Worm (Caenorhabditis elegans) whole organism, late embryonic: ENCODE results near the gene C54C6.4.

Experiments used
- C38D4.7 ChIP-seq: fragments of 200-800 bp; sonication (Bioruptor generic); optimal IDR thresholded peaks from 2 replicates; lab custom pipeline; 2018; ENCODE audit warnings: mild to moderate bottlenecking, missing genetic modification characterization, moderate library complexity, missing compliant biosample characterization
- K09A11.1 ChIP-seq: sonication (generic microtip); optimal IDR thresholded peaks from 2 replicates; lab custom pipeline; 2017; ENCODE audit warnings: antibody characterized with exemption, mild to moderate bottlenecking, missing genetic modification characterization, missing compliant biosample characterization; ENCODE audit not compliant: insufficient read depth
- ama-1 ChIP-seq: fragments of 150-350 bp; optimal IDR thresholded peaks from 2 replicates; lab custom pipeline; 2014
- ceh-14 ChIP-seq: sonication (generic microtip); optimal IDR thresholded peaks from 2 replicates; lab custom pipeline; 2016; ENCODE audit warnings: missing genotype, missing genetic modification characterization, missing compliant biosample characterization
- ceh-18 ChIP-seq: sonication (generic microtip); optimal IDR thresholded peaks from 2 replicates; lab custom pipeline; 2016; ENCODE audit warnings: missing genetic modification characterization, missing compliant biosample characterization
- ceh-24 ChIP-seq: sonication (generic microtip); optimal IDR thresholded peaks from 2 replicates; lab custom pipeline; 2016; ENCODE audit warnings: mild to moderate bottlenecking, missing genetic modification characterization, missing compliant biosample characterization
- ceh-31 ChIP-seq: sonication (generic microtip); optimal IDR thresholded peaks from 2 replicates; lab custom pipeline; 2016; ENCODE audit warnings: missing genetic modification characterization, missing compliant biosample characterization
- ceh-48 ChIP-seq: sonication (generic microtip); optimal IDR thresholded peaks from 2 replicates; lab custom pipeline; 2016; ENCODE audit warnings: missing genetic modification characterization, inconsistent platforms, missing compliant biosample characterization
- ceh-6 ChIP-seq: fragments of 200-800 bp; sonication (Bioruptor generic); optimal IDR thresholded peaks from 2 replicates; lab custom pipeline; 2018; ENCODE audit warnings: mild to moderate bottlenecking, missing genetic modification characterization, missing compliant biosample characterization
- ceh-9 ChIP-seq: sonication (generic microtip); optimal IDR thresholded peaks from 2 replicates; lab custom pipeline; 2016; ENCODE audit warnings: mild to moderate bottlenecking, missing genetic modification characterization, inconsistent platforms, missing compliant biosample characterization
- che-1 ChIP-seq: sonication (generic microtip); optimal IDR thresholded peaks from 2 replicates; lab custom pipeline; 2016; ENCODE audit warnings: mild to moderate bottlenecking, missing genetic modification characterization, missing compliant biosample characterization
- dmd-4 ChIP-seq: sonication (generic microtip); optimal IDR thresholded peaks from 2 replicates; lab custom pipeline; 2016; ENCODE audit warnings: borderline replicate concordance, missing genetic modification characterization, missing compliant biosample characterization
- dve-1 ChIP-seq: sonication (generic microtip); optimal IDR thresholded peaks from 2 replicates; lab custom pipeline; 2017; ENCODE audit warnings: antibody characterized with exemption, mild to moderate bottlenecking, missing genetic modification characterization, missing compliant biosample characterization
- elt-2 ChIP-seq: sonication (generic microtip); optimal IDR thresholded peaks from 2 replicates; lab custom pipeline; 2016; ENCODE audit warnings: missing genetic modification reagents, missing genetic modification characterization, missing compliant biosample characterization
- fax-1 ChIP-seq: sonication (generic microtip); optimal IDR thresholded peaks from 2 replicates; lab custom pipeline; 2016; ENCODE audit warnings: missing genotype, missing genetic modification characterization, missing compliant biosample characterization
- fkh-6 ChIP-seq: sonication (generic microtip); optimal IDR thresholded peaks from 2 replicates; lab custom pipeline; 2016; ENCODE audit warnings: missing genetic modification characterization, missing compliant biosample characterization
- gmeb-2 ChIP-seq: sonication (generic microtip); optimal IDR thresholded peaks from 2 replicates; lab custom pipeline; 2016; ENCODE audit warnings: missing genetic modification characterization, inconsistent platforms, missing compliant biosample characterization
- hlh-13 ChIP-seq: fragments of 200-800 bp; sonication (Bioruptor generic); optimal IDR thresholded peaks from 2 replicates; lab custom pipeline; 2018; ENCODE audit warnings: mild to moderate bottlenecking, missing genetic modification characterization, missing compliant biosample characterization
- hlh-30 ChIP-seq: sonication (generic microtip); optimal IDR thresholded peaks from 2 replicates; lab custom pipeline; 2017; ENCODE audit warnings: antibody characterized with exemption, missing genetic modification characterization, missing compliant biosample characterization; ENCODE audit not compliant: insufficient read depth
- hlh-6 ChIP-seq: sonication (generic microtip); optimal IDR thresholded peaks from 2 replicates; lab custom pipeline; 2016; ENCODE audit warnings: missing genotype, missing genetic modification characterization, missing compliant biosample characterization
- lin-11 ChIP-seq: fragments of 200-800 bp; sonication (Bioruptor generic); optimal IDR thresholded peaks from 2 replicates; lab custom pipeline; 2018; ENCODE audit warnings: mild to moderate bottlenecking, missing genetic modification characterization, missing compliant biosample characterization
- madf-2 ChIP-seq: sonication (generic microtip); optimal IDR thresholded peaks from 2 replicates; lab custom pipeline; 2017; ENCODE audit warnings: missing genetic modification characterization, missing compliant biosample characterization
- nhr-11 ChIP-seq: fragments of 150-350 bp; optimal IDR thresholded peaks from 2 replicates; lab custom pipeline; 2014; ENCODE audit warnings: missing biosample characterization, missing genetic modification characterization
- nhr-232 ChIP-seq: sonication (generic microtip); optimal IDR thresholded peaks from 2 replicates; lab custom pipeline; 2016; ENCODE audit warnings: missing genetic modification characterization, missing compliant biosample characterization
- npax-4 ChIP-seq: sonication (generic microtip); optimal IDR thresholded peaks from 2 replicates; lab custom pipeline; 2016; ENCODE audit warnings: missing genetic modification characterization, missing compliant biosample characterization
- pha-2 ChIP-seq: sonication (generic microtip); optimal IDR thresholded peaks from 2 replicates; lab custom pipeline; 2017; ENCODE audit warnings: mild to moderate bottlenecking, missing genetic modification characterization, missing compliant biosample characterization
- pqm-1 ChIP-seq: sonication (generic microtip); optimal IDR thresholded peaks from 2 replicates; lab custom pipeline; 2016; ENCODE audit warnings: missing genetic modification characterization, missing compliant biosample characterization
- sox-2 ChIP-seq: fragments of 200-800 bp; sonication (Bioruptor generic); IDR thresholded peaks from 2 replicates; pipeline ENCODE4 v1.3.6; 2022; ENCODE audit warnings: missing genetic modification reagents, missing genetic modification characterization, missing compliant biosample characterization
- sox-4 ChIP-seq: sonication (generic microtip); optimal IDR thresholded peaks from 2 replicates; lab custom pipeline; 2017; ENCODE audit warnings: mild to moderate bottlenecking, missing genetic modification characterization, inconsistent platforms, missing compliant biosample characterization
- tbx-2 ChIP-seq: sonication (generic microtip); optimal IDR thresholded peaks from 2 replicates; lab custom pipeline; 2016; ENCODE audit warnings: missing genetic modification characterization, missing compliant biosample characterization
- tbx-7 ChIP-seq: sonication (generic microtip); optimal IDR thresholded peaks from 2 replicates; lab custom pipeline; 2016; ENCODE audit warnings: missing genotype, missing genetic modification characterization, missing compliant biosample characterization
- ttx-3 ChIP-seq: sonication (generic microtip); optimal IDR thresholded peaks from 2 replicates; lab custom pipeline; 2016; ENCODE audit warnings: missing genetic modification reagents, missing genetic modification characterization, missing compliant biosample characterization
- unc-3 ChIP-seq, 2 experiments: fragments of 200-800 bp in 1 of 2; sonication (Bioruptor generic) in 1 of 2; sonication (generic microtip) in 1 of 2; conservative IDR thresholded peaks in 1 of 2; optimal IDR thresholded peaks in 1 of 2; 2 replicates each; pipeline versions ENCODE4 v1.3.6 to Lab custom; 2016 to 2022; ENCODE audit warnings: missing compliant biosample characterization in 2 of 2, missing genetic modification characterization in 2 of 2, missing genetic modification reagents in 1 of 2
- unc-55 ChIP-seq: sonication (generic microtip); optimal IDR thresholded peaks from 2 replicates; lab custom pipeline; 2017; ENCODE audit warnings: missing biosample characterization, missing genetic modification reagents, missing genetic modification characterization
- unc-86 ChIP-seq: sonication (generic microtip); optimal IDR thresholded peaks from 2 replicates; lab custom pipeline; 2016; ENCODE audit warnings: missing genetic modification characterization, missing compliant biosample characterization

Gene C54C6.4

DNA sequence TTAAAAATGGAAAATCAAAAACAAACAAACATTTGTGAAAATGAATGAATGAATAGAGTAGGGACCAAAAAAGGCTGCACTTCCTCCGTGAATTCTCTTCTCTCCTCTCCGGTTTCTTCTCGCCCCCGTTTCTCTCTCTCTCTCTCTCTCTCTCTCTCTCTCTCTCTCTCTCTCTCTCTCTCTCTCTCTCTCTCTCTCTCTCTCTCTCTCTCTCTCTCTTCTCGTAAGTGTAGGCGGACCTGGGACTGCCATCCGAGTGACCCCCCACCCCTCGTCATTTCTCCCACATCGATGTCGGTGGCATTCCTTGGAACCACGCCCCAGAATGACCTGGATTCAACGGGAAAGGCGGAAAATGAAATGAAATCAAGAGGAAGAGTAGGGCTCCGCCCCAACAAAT is 13.3 kb downstream of the C54C6.4 start:
- no peak for TF ChIP-seq che-1 (tag; lab: Kevin White, UChicago)
- no peak for TF ChIP-seq fkh-6 (tag; lab: Kevin White, UChicago)
- no peak for TF ChIP-seq C38D4.7 (GFP tag; lab: Kevin White, UChicago)
- TF ChIP-seq dmd-4 (tag; lab: Kevin White, UChicago): no peak
- no peak for TF ChIP-seq sox-2 (GFP tag; lab: Robert Waterston, UW)
- TF ChIP-seq ceh-24 (tag; lab: Kevin White, UChicago): no peak
- no peak for TF ChIP-seq pha-2 (tag; lab: Kevin White, UChicago)
- TF ChIP-seq dve-1 (tag; lab: Kevin White, UChicago): no peak
- TF ChIP-seq ceh-6 (GFP tag; lab: Kevin White, UChicago): no peak
- TF ChIP-seq ama-1: no peak
- no peak for TF ChIP-seq npax-4 (tag; lab: Kevin White, UChicago)
- no peak for TF ChIP-seq unc-3 (GFP tag; conservative IDR thresholded peaks at IDR 0.05; lab: Robert Waterston, UW)
- no peak for TF ChIP-seq unc-3 (tag; optimal IDR thresholded peaks at IDR 0.05; lab: Kevin White, UChicago)
- TF ChIP-seq unc-55 (GFP tag; lab: Kevin White, UChicago): no peak
- TF ChIP-seq madf-2 (tag; lab: Kevin White, UChicago): no peak
- no peak for TF ChIP-seq ceh-14 (tag; lab: Kevin White, UChicago)
- no peak for TF ChIP-seq sox-4

DNA sequence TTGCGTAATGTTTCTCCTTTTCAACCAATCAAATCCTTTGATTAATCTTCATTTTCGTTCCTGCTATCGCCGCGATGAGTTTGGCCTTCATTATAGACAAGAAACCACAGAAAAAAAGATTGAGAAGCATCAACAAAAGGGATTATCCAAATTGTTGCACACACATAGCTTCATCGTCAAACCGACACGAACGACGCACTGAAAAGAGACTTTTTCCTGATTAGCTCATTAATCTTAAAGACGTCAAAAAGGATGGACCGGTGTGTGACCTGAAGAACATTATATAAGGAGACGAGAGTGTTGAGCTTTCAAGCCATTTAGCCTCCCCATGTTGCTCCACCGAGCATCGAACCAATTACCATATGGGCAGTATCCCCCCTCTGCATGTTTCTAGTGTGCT is 16.3 kb downstream of the C54C6.4 start:
- TF ChIP-seq sox-4 (no peak), fax-1 (no peak), ceh-48 (tag; lab: Kevin White, UChicago) (no peak), tbx-7 (tag; lab: Kevin White, UChicago) (no peak), tbx-2 (no peak), fkh-6 (tag; lab: Kevin White, UChicago) (no peak), nhr-11 (tag; lab: Kevin White, UChicago) (no peak), ttx-3 (tag; lab: Kevin White, UChicago) (no peak), pqm-1 (tag; lab: Kevin White, UChicago) (no peak)
- TF ChIP-seq, all 69 proteins: peak for 0

DNA sequence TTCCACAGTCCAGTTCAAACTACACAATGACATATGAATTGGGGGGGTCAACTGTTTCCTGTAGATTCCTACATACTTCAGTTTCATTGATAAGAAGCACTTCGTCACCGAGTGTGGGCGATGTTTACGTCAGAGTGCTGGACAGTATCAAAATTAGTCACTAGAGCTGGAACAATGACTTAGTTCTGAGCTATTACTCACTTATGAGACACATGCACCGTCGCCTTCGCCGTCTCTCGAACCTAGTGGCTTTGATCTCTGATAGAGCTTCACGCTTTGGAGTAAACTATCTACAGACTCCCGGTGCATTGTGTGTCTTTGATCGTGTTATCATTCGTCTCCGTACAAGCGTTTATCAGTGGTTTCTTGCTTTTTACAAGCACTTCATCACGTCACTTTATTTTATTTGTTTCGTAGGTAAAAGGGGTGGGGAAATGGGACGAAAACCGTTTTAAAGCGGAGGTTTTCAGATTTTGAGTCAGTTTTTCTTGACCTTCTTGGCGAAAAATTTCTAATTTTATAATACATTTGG is 18.0 kb downstream of the C54C6.4 start:
- TF ChIP-seq elt-2 (peak; percentile 70), unc-86 (tag; lab: Kevin White, UChicago) (no peak)

DNA sequence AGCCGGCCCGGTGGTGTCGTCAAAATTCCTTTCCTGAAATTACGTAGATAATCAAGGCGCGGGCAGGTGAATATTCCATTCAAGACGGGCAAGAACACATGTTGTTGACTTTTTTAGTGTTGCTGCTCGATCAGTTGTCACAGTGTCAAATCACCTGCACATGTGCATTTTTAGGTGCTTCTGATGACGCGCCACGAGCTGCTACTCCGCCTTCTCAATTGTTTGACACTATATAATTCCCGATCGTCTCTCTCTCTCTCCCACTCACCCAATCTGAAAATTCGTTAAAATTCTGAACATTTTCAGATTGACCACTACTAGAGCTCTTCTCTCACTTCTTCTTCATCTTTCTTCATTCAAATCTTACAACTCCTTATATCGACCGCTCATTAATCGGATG is 19.8 kb downstream of the C54C6.4 start, which contains the start of gene nhr-6:
Gene nhr-6 (plus strand): TSS at position 301 of the 400 bp plus-strand sequence.
- TF ChIP-seq hlh-13 (no peak), nhr-232 (tag; lab: Kevin White, UChicago) (no peak), pha-2 (tag; lab: Kevin White, UChicago) (no peak), dve-1 (tag; lab: Kevin White, UChicago) (no peak), lin-11 (tag; lab: Kevin White, UChicago) (no peak), fkh-6 (tag; lab: Kevin White, UChicago) (no peak), hlh-6 (tag; lab: Kevin White, UChicago) (no peak)

DNA sequence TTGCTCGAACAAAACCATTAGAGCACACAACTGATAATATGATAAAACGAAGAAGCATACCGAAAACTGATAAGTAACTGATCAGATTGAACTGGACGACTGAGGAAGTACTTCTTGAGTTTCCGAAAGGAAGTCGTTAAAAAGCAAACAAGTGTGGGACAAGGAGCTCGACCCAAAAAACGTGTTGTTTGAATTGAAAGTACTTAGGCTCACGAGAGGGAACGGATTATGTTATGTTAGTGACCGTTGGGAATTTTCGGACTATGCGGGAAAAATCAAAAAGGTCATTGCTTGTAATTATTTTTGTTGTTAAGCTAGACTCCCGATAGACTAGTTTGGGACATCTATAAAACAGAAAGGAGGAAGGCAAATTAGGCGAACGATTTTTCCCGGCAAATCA is 28.2 kb downstream of the C54C6.4 start, which contains the start of gene C48D5.3:
Gene C48D5.3 (minus strand): TSS at position 101 of the 400 bp plus-strand sequence.
- TF ChIP-seq ceh-18 (tag; lab: Kevin White, UChicago): no peak
- TF ChIP-seq ceh-9 (tag; lab: Kevin White, UChicago): no peak
- no peak for TF ChIP-seq ceh-31 (tag; lab: Kevin White, UChicago)
- TF ChIP-seq K09A11.1 (tag; lab: Kevin White, UChicago): no peak
- TF ChIP-seq gmeb-2 (tag; lab: Kevin White, UChicago): no peak
- TF ChIP-seq hlh-30 (tag; lab: Kevin White, UChicago): no peak
